Worm (Caenorhabditis elegans) whole organism, late embryonic: ENCODE data around the gene ser-1.

Experiments used
- ceh-2 ChIP-seq: sonication (generic microtip); optimal IDR thresholded peaks from 2 replicates; lab custom pipeline; 2016; ENCODE audit warnings: missing genotype, missing genetic modification characterization, missing compliant biosample characterization
- ceh-45 ChIP-seq: fragments of 200-800 bp; sonication (Bioruptor generic); IDR thresholded peaks from 2 replicates; pipeline ENCODE4 v1.3.6; 2022; ENCODE audit warnings: missing genetic modification reagents, missing genetic modification characterization, missing compliant biosample characterization
- ceh-9 ChIP-seq: sonication (generic microtip); optimal IDR thresholded peaks from 2 replicates; lab custom pipeline; 2016; ENCODE audit warnings: mild to moderate bottlenecking, missing genetic modification characterization, inconsistent platforms, missing compliant biosample characterization
- dmd-4 ChIP-seq: sonication (generic microtip); optimal IDR thresholded peaks from 2 replicates; lab custom pipeline; 2016; ENCODE audit warnings: borderline replicate concordance, missing genetic modification characterization, missing compliant biosample characterization
- nhr-11 ChIP-seq: fragments of 150-350 bp; optimal IDR thresholded peaks from 2 replicates; lab custom pipeline; 2014; ENCODE audit warnings: missing biosample characterization, missing genetic modification characterization
- ttx-3 ChIP-seq: sonication (generic microtip); optimal IDR thresholded peaks from 2 replicates; lab custom pipeline; 2016; ENCODE audit warnings: missing genetic modification reagents, missing genetic modification characterization, missing compliant biosample characterization

DNA sequence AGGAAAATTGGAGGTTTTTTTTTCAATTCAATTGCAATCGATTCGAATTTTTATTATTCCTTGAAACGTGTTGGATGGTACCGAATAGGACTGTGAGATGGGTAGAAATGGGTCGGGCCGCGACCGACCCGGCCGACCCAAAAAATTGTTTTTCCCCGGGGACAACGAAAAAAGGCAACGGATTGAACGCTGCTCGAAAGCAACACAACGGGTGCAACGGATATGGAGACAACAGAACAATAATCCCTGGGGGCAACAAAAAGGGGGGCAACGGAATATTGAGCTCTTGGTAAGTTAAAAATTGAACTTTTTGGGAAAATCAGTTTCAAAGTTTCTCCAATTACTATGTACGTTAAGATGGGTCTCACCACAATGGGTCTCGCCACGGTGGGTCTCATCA is 43.7 kb downstream of the ser-1 start:
- TF ChIP-seq nhr-11 (tag; lab: Kevin White, UChicago) (no peak), ceh-45 (GFP tag; lab: Robert Waterston, UW) (no peak), ceh-9 (tag; lab: Kevin White, UChicago) (no peak), ceh-2 (no peak), dmd-4 (no peak), ttx-3 (tag; lab: Kevin White, UChicago) (no peak)
